Fruit fly (Drosophila melanogaster) whole organism, embryonic: Measurements from ENCODE around the gene CG13699.
A peak's percentile ranks its signal among the peaks of the same experiment; 100 is the strongest.

ENCODE experiments used
- BtbVII ChIP-seq: fragments of 200-800 bp; sonication (Bioruptor generic); optimal IDR thresholded peaks from 3 replicates; lab custom pipeline; 2017; ENCODE audit warnings: missing biosample characterization, mild to moderate bottlenecking, missing genetic modification characterization
- Bteb2 ChIP-seq: fragments of 200-800 bp; sonication (Bioruptor generic); optimal IDR thresholded peaks from 2 replicates; lab custom pipeline; 2016; ENCODE audit warnings: missing biosample characterization, missing genetic modification characterization
- CG10979 ChIP-seq: fragments of 200-800 bp; sonication (Bioruptor generic); optimal IDR thresholded peaks from 2 replicates; lab custom pipeline; 2018; ENCODE audit warnings: missing biosample characterization, mild to moderate bottlenecking, missing genetic modification characterization, moderate library complexity
- CG11247 ChIP-seq: fragments of 200-800 bp; sonication (Bioruptor generic); IDR thresholded peaks from 2 replicates; pipeline ENCODE4 v1.3.6; 2022; ENCODE audit warnings: missing biosample characterization, missing genetic modification characterization
- CG11398 ChIP-seq: fragments of 200-800 bp; sonication (Bioruptor generic); optimal IDR thresholded peaks from 2 replicates; lab custom pipeline; 2016; ENCODE audit warnings: missing biosample characterization, missing genetic modification characterization
- CG11560 ChIP-seq: fragments of 200-800 bp; sonication (Bioruptor generic); IDR thresholded peaks from 3 replicates; pipeline ENCODE4 v1.3.6; 2022; ENCODE audit warnings: missing biosample characterization, missing genetic modification characterization
- CG12219 ChIP-seq: fragments of 200-800 bp; sonication (Bioruptor generic); optimal IDR thresholded peaks from 3 replicates; lab custom pipeline; 2018; ENCODE audit warnings: missing biosample characterization, mild to moderate bottlenecking, missing genetic modification characterization
- CG12942 ChIP-seq: fragments of 200-800 bp; sonication (Bioruptor generic); optimal IDR thresholded peaks from 3 replicates; lab custom pipeline; 2016; ENCODE audit warnings: missing biosample characterization, missing genetic modification characterization
- CG13424 ChIP-seq: fragments of 200-800 bp; sonication (Bioruptor generic); optimal IDR thresholded peaks from 2 replicates; lab custom pipeline; 2019; ENCODE audit warnings: missing biosample characterization, mild to moderate bottlenecking, missing genetic modification characterization, moderate library complexity
- CG14441 ChIP-seq: fragments of 200-800 bp; sonication (Bioruptor generic); IDR thresholded peaks from 2 replicates; pipeline ENCODE4 v1.3.6; 2022; ENCODE audit warnings: missing biosample characterization, missing genetic modification characterization
- CG18619 ChIP-seq: fragments of 200-800 bp; sonication (Bioruptor generic); optimal IDR thresholded peaks from 3 replicates; lab custom pipeline; 2017; ENCODE audit warnings: missing biosample characterization, mild to moderate bottlenecking, missing genetic modification characterization
- CG2116 ChIP-seq: fragments of 200-800 bp; sonication (Bioruptor generic); optimal IDR thresholded peaks from 3 replicates; lab custom pipeline; 2018; ENCODE audit warnings: missing biosample characterization, mild to moderate bottlenecking, missing genetic modification characterization
- CG30403 ChIP-seq: fragments of 200-800 bp; sonication (Bioruptor generic); optimal IDR thresholded peaks from 3 replicates; lab custom pipeline; 2016; ENCODE audit warnings: missing biosample characterization, missing genetic modification characterization
- CG3065 ChIP-seq: fragments of 200-800 bp; sonication (Bioruptor generic); optimal IDR thresholded peaks from 2 replicates; lab custom pipeline; 2016; ENCODE audit warnings: missing biosample characterization, missing genetic modification characterization
- CG3838 ChIP-seq: fragments of 200-800 bp; sonication (Bioruptor generic); optimal IDR thresholded peaks from 3 replicates; lab custom pipeline; 2016; ENCODE audit warnings: missing biosample characterization, missing genetic modification characterization
- CG4424 ChIP-seq: fragments of 200-800 bp; sonication (Bioruptor generic); optimal IDR thresholded peaks from 3 replicates; lab custom pipeline; 2016; ENCODE audit warnings: missing biosample characterization, missing genetic modification characterization
- CG4707 ChIP-seq: fragments of 200-800 bp; sonication (Bioruptor generic); optimal IDR thresholded peaks from 2 replicates; lab custom pipeline; 2018; ENCODE audit warnings: missing biosample characterization, mild to moderate bottlenecking, missing genetic modification characterization, moderate library complexity
- CG5245 ChIP-seq: fragments of 200-800 bp; sonication (Bioruptor generic); optimal IDR thresholded peaks from 3 replicates; lab custom pipeline; 2016; ENCODE audit warnings: missing biosample characterization, missing genetic modification characterization
- CG6791 ChIP-seq: fragments of 200-800 bp; sonication (Bioruptor generic); IDR thresholded peaks from 3 replicates; pipeline ENCODE4 v1.3.6; 2022; ENCODE audit warnings: missing biosample characterization, missing genetic modification characterization; ENCODE audit not compliant: partially characterized antibody
- CG7271 ChIP-seq: fragments of 200-800 bp; sonication (Bioruptor generic); optimal IDR thresholded peaks from 2 replicates; lab custom pipeline; 2018; ENCODE audit warnings: missing biosample characterization, mild to moderate bottlenecking, missing genetic modification characterization, moderate library complexity
- CG8478 ChIP-seq: fragments of >200 bp; optimal IDR thresholded peaks from 2 replicates; lab custom pipeline; 2018
- CG8765 ChIP-seq: fragments of 200-800 bp; sonication (Bioruptor generic); IDR thresholded peaks from 2 replicates; pipeline ENCODE4 v1.3.6; 2022; ENCODE audit warnings: missing biosample characterization, missing genetic modification characterization
- CG9609 ChIP-seq: fragments of 200-800 bp; sonication (Bioruptor generic); optimal IDR thresholded peaks from 3 replicates; lab custom pipeline; 2016; ENCODE audit warnings: missing biosample characterization, missing genetic modification characterization
- Drgx ChIP-seq: fragments of 200-800 bp; sonication (Bioruptor generic); IDR thresholded peaks from 2 replicates; pipeline ENCODE4 v1.3.6; 2022; ENCODE audit warnings: missing biosample characterization, missing genetic modification characterization
- Fer3 ChIP-seq: fragments of 200-800 bp; sonication (Bioruptor generic); optimal IDR thresholded peaks from 2 replicates; lab custom pipeline; 2018; ENCODE audit warnings: missing biosample characterization, mild to moderate bottlenecking, missing genetic modification characterization, moderate library complexity
- HmgD ChIP-seq: fragments of 200-800 bp; sonication (Bioruptor generic); optimal IDR thresholded peaks from 3 replicates; lab custom pipeline; 2016; ENCODE audit warnings: missing biosample characterization, missing genetic modification characterization
- Opbp ChIP-seq: fragments of 200-800 bp; sonication (Bioruptor generic); IDR thresholded peaks from 3 replicates; pipeline ENCODE4 v1.3.6; 2022; ENCODE audit warnings: missing biosample characterization, missing genetic modification characterization; ENCODE audit not compliant: partially characterized antibody
- Ptx1 ChIP-seq: fragments of 200-800 bp; sonication (Bioruptor generic); IDR thresholded peaks from 2 replicates; pipeline ENCODE4 v1.3.6; 2022; ENCODE audit warnings: missing biosample characterization, missing genetic modification characterization
- Taf1 ChIP-seq: fragments of 200-800 bp; sonication (Bioruptor generic); IDR thresholded peaks from 2 replicates; pipeline ENCODE4 v1.3.6; 2022; ENCODE audit warnings: missing biosample characterization, missing genetic modification characterization
- Trl ChIP-seq, 3 experiments: fragments of >200 bp in 2 of 3; fragments of 200-800 bp in 1 of 3; sonication (Bioruptor generic) in 1 of 3; optimal IDR thresholded peaks; 2 replicates in 1 of 3; 3 replicates in 2 of 3; lab custom pipeline; 2016 to 2017; ENCODE audit warnings: missing biosample characterization in 1 of 3, missing genetic modification characterization in 1 of 3
- ase ChIP-seq: fragments of 200-800 bp; sonication (Bioruptor generic); IDR thresholded peaks from 3 replicates; pipeline ENCODE4 v1.3.6; 2022; ENCODE audit warnings: missing biosample characterization, missing genetic modification characterization
- ash1 ChIP-seq: fragments of 200-800 bp; sonication (Bioruptor generic); optimal IDR thresholded peaks from 2 replicates; lab custom pipeline; 2018; ENCODE audit warnings: missing biosample characterization, mild to moderate bottlenecking, missing genetic modification characterization
- cg ChIP-seq: fragments of 200-800 bp; sonication (Bioruptor generic); optimal IDR thresholded peaks from 3 replicates; lab custom pipeline; 2019; ENCODE audit warnings: missing biosample characterization, mild to moderate bottlenecking, missing genetic modification characterization, moderate library complexity
- corto ChIP-seq: fragments of 200-800 bp; sonication (Bioruptor generic); optimal IDR thresholded peaks from 2 replicates; lab custom pipeline; 2016; ENCODE audit warnings: missing biosample characterization, mild to moderate bottlenecking, missing genetic modification characterization, moderate library complexity
- dm ChIP-seq: fragments of 200-800 bp; sonication (Bioruptor generic); optimal IDR thresholded peaks from 3 replicates; lab custom pipeline; 2016; ENCODE audit warnings: missing biosample characterization, missing genetic modification characterization
- dpn ChIP-seq, 2 experiments: fragments of 200-800 bp; sonication (Bioruptor generic); optimal IDR thresholded peaks; 3 replicates each; lab custom pipeline; 2016; ENCODE audit warnings: missing biosample characterization in 2 of 2, missing genetic modification characterization in 2 of 2
- grau ChIP-seq: fragments of 200-800 bp; optimal IDR thresholded peaks from 3 replicates; lab custom pipeline; 2019; ENCODE audit warnings: missing biosample characterization, mild to moderate bottlenecking, missing genetic modification characterization, moderate library complexity
- grn ChIP-seq: fragments of 200-800 bp; sonication (Bioruptor generic); optimal IDR thresholded peaks from 3 replicates; lab custom pipeline; 2017; ENCODE audit warnings: missing biosample characterization, missing genetic modification characterization
- ind ChIP-seq: fragments of 200-800 bp; sonication (Bioruptor generic); optimal IDR thresholded peaks from 3 replicates; lab custom pipeline; 2016; ENCODE audit warnings: missing biosample characterization, missing genetic modification characterization
- knrl ChIP-seq: fragments of 200-800 bp; sonication (Bioruptor generic); IDR thresholded peaks from 3 replicates; pipeline ENCODE4 v1.3.6; 2022; ENCODE audit warnings: missing biosample characterization, missing genetic modification characterization; ENCODE audit not compliant: partially characterized antibody
- luna ChIP-seq: fragments of 200-800 bp; sonication (Bioruptor generic); optimal IDR thresholded peaks from 2 replicates; lab custom pipeline; 2016; ENCODE audit warnings: missing biosample characterization, missing genetic modification characterization
- pho ChIP-seq: fragments of 200-800 bp; sonication (Bioruptor generic); optimal IDR thresholded peaks from 2 replicates; lab custom pipeline; 2016; ENCODE audit warnings: missing biosample characterization, missing genetic modification characterization
- sima ChIP-seq: fragments of 200-800 bp; sonication (Bioruptor generic); optimal IDR thresholded peaks from 2 replicates; lab custom pipeline; 2016; ENCODE audit warnings: missing biosample characterization, missing genetic modification characterization
- tna ChIP-seq: fragments of 200-800 bp; sonication (Bioruptor generic); IDR thresholded peaks from 2 replicates; pipeline ENCODE4 v1.3.6; 2022; ENCODE audit warnings: missing biosample characterization, missing genetic modification characterization; ENCODE audit not compliant: partially characterized antibody
- tup ChIP-seq: fragments of 200-800 bp; sonication (Bioruptor generic); optimal IDR thresholded peaks from 2 replicates; lab custom pipeline; 2016; ENCODE audit warnings: missing biosample characterization, mild to moderate bottlenecking, missing genetic modification characterization, moderate library complexity
- wor ChIP-seq: fragments of 200-800 bp; sonication (Bioruptor generic); IDR thresholded peaks from 2 replicates; pipeline ENCODE4 v1.3.6; 2022; ENCODE audit warnings: missing biosample characterization, missing genetic modification characterization
- zfh2 ChIP-seq: fragments of 200-800 bp; sonication (Bioruptor generic); optimal IDR thresholded peaks from 2 replicates; lab custom pipeline; 2016; ENCODE audit warnings: missing biosample characterization, missing genetic modification characterization

The CG13699 gene

DNA sequence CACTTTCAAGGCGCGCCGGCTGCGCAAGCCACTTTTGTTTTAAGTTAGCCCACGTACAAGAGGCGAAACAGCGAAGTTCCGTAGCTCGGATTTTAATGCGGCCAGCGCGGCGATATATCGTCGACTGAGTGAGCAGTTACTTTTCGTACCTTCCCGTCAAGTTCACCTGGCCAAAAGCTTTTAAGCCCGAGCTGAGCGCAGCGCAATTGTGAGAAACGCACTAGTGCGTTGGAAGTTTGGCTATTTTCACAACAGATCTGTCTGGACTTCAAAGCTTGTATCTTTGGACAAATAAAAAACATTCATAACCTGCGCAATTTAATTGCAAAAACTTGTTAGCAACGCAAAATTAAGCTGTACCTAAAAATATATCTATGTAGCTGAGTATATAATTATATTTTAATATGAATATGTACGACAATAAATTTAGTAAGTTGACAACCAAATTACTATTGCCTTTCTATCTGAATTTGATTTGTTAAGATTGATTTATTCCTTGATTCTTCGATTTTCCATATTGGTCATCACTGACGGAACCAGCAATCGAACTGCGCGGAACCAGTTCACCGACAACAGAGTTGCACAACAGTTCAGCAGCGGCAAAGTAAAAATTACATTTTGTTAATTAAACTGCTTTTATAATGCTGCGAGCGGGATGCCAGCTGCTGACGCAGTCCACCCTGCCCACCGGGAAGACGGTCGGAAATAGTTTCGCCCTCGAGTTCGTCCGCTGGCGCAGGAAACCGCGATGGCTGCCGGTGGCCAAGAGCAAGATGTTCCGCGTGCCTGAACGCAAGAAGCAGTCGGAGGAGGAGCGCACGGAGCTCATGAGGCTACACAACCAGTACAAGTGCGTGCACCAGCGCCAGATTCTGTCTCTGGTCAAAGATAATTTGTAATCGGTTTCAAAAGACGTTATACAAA, 56.0 kb downstream of the CG13699 start, which contains the start of the genes CG13698 and mRpS26 (continued):
- TF ChIP-seq HmgD (GFP tag; lab: Kevin White, UChicago): peak; percentile 25
- peak; percentile 84 for TF ChIP-seq CG13424 (tag; lab: Kevin White, UChicago)
- no peak for TF ChIP-seq CG7271
- no peak for TF ChIP-seq wor (GFP tag; lab: Robert Waterston, UW)
- peak; percentile 71 for TF ChIP-seq ind (GFP tag; lab: Kevin White, UChicago)
- TF ChIP-seq Taf1: peak; percentile 43; the same call in 1 of the 2 replicates
- peak; percentile 52 for TF ChIP-seq CG10979 (tag; lab: Kevin White, UChicago)
- TF ChIP-seq pho (GFP tag; lab: Kevin White, UChicago): peak; percentile 15
- peak; percentile 62 for TF ChIP-seq CG18619 (GFP tag; lab: Kevin White, UChicago)
- peak; percentile 54 to 80 for TF ChIP-seq dpn (GFP tag; optimal IDR thresholded peaks at IDR 0.05; lab: Kevin White, UChicago)
- peak; percentile 43 for TF ChIP-seq zfh2 (GFP tag; lab: Kevin White, UChicago)
- TF ChIP-seq CG3065 (GFP tag; lab: Kevin White, UChicago): no peak
- peak; percentile 89 for TF ChIP-seq CG30403 (GFP tag; lab: Kevin White, UChicago)
- no peak for TF ChIP-seq CG11560
- TF ChIP-seq ase (GFP tag; lab: Robert Waterston, UW): 0 out of 3 replicates have a peak, but pooled peaks have one; percentile 19
- TF ChIP-seq sima: no peak
- peak; percentile 72 for TF ChIP-seq CG4424 (GFP tag; lab: Kevin White, UChicago)
- TF ChIP-seq grau (tag; lab: Kevin White, UChicago): peak; percentile 76
- peak; percentile 34; the same call in 1 of the 2 replicates for TF ChIP-seq Drgx (GFP tag; lab: Robert Waterston, UW)
- TF ChIP-seq CG5245 (GFP tag; lab: Kevin White, UChicago): no peak
- TF ChIP-seq CG4707: no peak

- TF ChIP-seq CG11247 (no peak), tna (GFP tag; lab: Robert Waterston, UW) (0 out of 2 replicates have a peak, but pooled peaks have one; percentile 40), Fer3 (tag; lab: Kevin White, UChicago) (no peak), CG2116 (GFP tag; lab: Kevin White, UChicago) (no peak), knrl (GFP tag; lab: Robert Waterston, UW) (no peak), dm (no peak), Bteb2 (no peak), CG11398 (GFP tag; lab: Kevin White, UChicago) (no peak), CG9609 (GFP tag; lab: Kevin White, UChicago) (no peak), grn (GFP tag; lab: Kevin White, UChicago) (no peak), CG3838 (GFP tag; lab: Kevin White, UChicago) (no peak), Ptx1 (GFP tag; lab: Robert Waterston, UW) (no peak), CG6791 (GFP tag; lab: Robert Waterston, UW) (no peak), Trl (optimal IDR thresholded peaks at IDR 0.05; lab: Kevin White, UChicago) (peak in 1 of 2 experiments; percentile 73), Trl (GFP tag; optimal IDR thresholded peaks at IDR 0.05; lab: Kevin White, UChicago) (no peak), corto (no peak), CG4707 (no peak), ash1 (GFP tag; lab: Kevin White, UChicago) (no peak), CG12219 (GFP tag; lab: Kevin White, UChicago) (no peak), cg (GFP tag; lab: Kevin White, UChicago) (peak; percentile 65), CG8478 (lab: Kevin White, UChicago) (no peak), CG14441 (GFP tag; lab: Robert Waterston, UW) (no peak), Opbp (GFP tag; lab: Robert Waterston, UW) (no peak), tup (GFP tag; lab: Kevin White, UChicago) (no peak), luna (GFP tag; lab: Kevin White, UChicago) (no peak), BtbVII (GFP tag; lab: Kevin White, UChicago) (no peak), CG12942 (GFP tag; lab: Kevin White, UChicago) (no peak), CG8765 (GFP tag; lab: Robert Waterston, UW) (no peak)
Observed at dm6 chr3L:18105343-18106020, 56.8 kb downstream of the CG13699 start.
